Worm (Caenorhabditis elegans) whole organism, L1 larva: Measurements from ENCODE around the gene fig-1.

Experiments
- elt-2 ChIP-seq: sonication (generic microtip); optimal IDR thresholded peaks from 2 replicates; lab custom pipeline; 2016; ENCODE audit warnings: missing genetic modification characterization, mild to moderate bottlenecking, inconsistent platforms, missing compliant biosample characterization, missing genetic modification reagents
- elt-3 ChIP-seq, 6 experiments: fragments of 150-350 bp in 1 of 6; sonication (generic microtip); optimal IDR thresholded peaks; 2 replicates each; lab custom pipeline; 2017 to 2018; ENCODE audit warnings: missing biosample characterization in 6 of 6, missing genetic modification characterization in 6 of 6, inconsistent platforms in 1 of 6
- fkh-10 ChIP-seq: sonication (generic microtip); optimal IDR thresholded peaks from 2 replicates; lab custom pipeline; 2017; ENCODE audit warnings: missing biosample characterization, missing genetic modification reagents, missing genetic modification characterization
- fkh-4 ChIP-seq: sonication (generic microtip); optimal IDR thresholded peaks from 2 replicates; lab custom pipeline; 2016; ENCODE audit warnings: missing compliant biosample characterization, missing genetic modification characterization, borderline replicate concordance
- hlh-4 ChIP-seq: sonication (generic microtip); optimal IDR thresholded peaks from 2 replicates; lab custom pipeline; 2016; ENCODE audit warnings: mild to moderate bottlenecking, missing genetic modification characterization, missing compliant biosample characterization
- lin-39 ChIP-seq: fragments of 150-350 bp; optimal IDR thresholded peaks from 2 replicates; lab custom pipeline; 2014; ENCODE audit warnings: missing biosample characterization, missing genetic modification reagents, missing genetic modification characterization
- lsy-2 ChIP-seq, 2 experiments: fragments of 150-350 bp; optimal IDR thresholded peaks; 2 replicates each; lab custom pipeline; 2014; ENCODE audit warnings: missing biosample characterization in 2 of 2, missing genetic modification characterization in 2 of 2
- mdl-1 ChIP-seq, 2 experiments: fragments of 150-350 bp; optimal IDR thresholded peaks; 2 replicates each; lab custom pipeline; 2014 to 2017; ENCODE audit warnings: missing biosample characterization in 2 of 2, missing genetic modification characterization in 2 of 2, inconsistent platforms in 1 of 2
- nhr-12 ChIP-seq: sonication (generic microtip); optimal IDR thresholded peaks from 2 replicates; lab custom pipeline; 2017; ENCODE audit warnings: missing biosample characterization, missing genetic modification characterization
- nhr-237 ChIP-seq: fragments of 150-350 bp; optimal IDR thresholded peaks from 2 replicates; lab custom pipeline; 2014; ENCODE audit warnings: missing biosample characterization, missing genetic modification characterization
- nhr-47 ChIP-seq: sonication (generic microtip); optimal IDR thresholded peaks from 2 replicates; lab custom pipeline; 2016; ENCODE audit warnings: mild to moderate bottlenecking, missing genetic modification characterization, moderate library complexity, missing compliant biosample characterization
- unc-62 ChIP-seq: fragments of 150-350 bp; optimal IDR thresholded peaks from 2 replicates; lab custom pipeline; 2014; ENCODE audit warnings: missing biosample characterization, missing genetic modification reagents, missing genetic modification characterization
- unc-98 ChIP-seq: fragments of 200-800 bp; sonication (Bioruptor generic); IDR thresholded peaks from 2 replicates; pipeline ENCODE4 v1.3.6; 2022; ENCODE audit warnings: missing genetic modification characterization, missing compliant biosample characterization
- zag-1 ChIP-seq: fragments of 150-350 bp; optimal IDR thresholded peaks from 2 replicates; lab custom pipeline; 2014; ENCODE audit warnings: missing biosample characterization, missing genetic modification characterization

- TF ChIP-seq fkh-4 (no peak), lsy-2 (tag; optimal IDR thresholded peaks at IDR 0.05; lab: Kevin White, UChicago) (no peak), nhr-237 (no peak), fkh-10 (GFP tag; lab: Kevin White, UChicago) (no peak), nhr-12 (tag; lab: Kevin White, UChicago) (no peak), zag-1 (tag; lab: Kevin White, UChicago) (no peak), hlh-4 (tag; lab: Kevin White, UChicago) (no peak), unc-62 (GFP tag; lab: Kevin White, UChicago) (no peak), elt-3 (tag; optimal IDR thresholded peaks at IDR 0.05; lab: Kevin White, UChicago) (no peak), mdl-1 (tag; optimal IDR thresholded peaks at IDR 0.05; lab: Kevin White, UChicago) (no peak), lin-39 (tag; lab: Kevin White, UChicago) (no peak), nhr-47 (tag; lab: Kevin White, UChicago) (no peak), unc-98 (GFP tag; lab: Robert Waterston, UW) (no peak), elt-2 (tag; lab: Kevin White, UChicago) (no peak)
These were observed 32.2 kb upstream of the fig-1 start for ce11 chrV:11013179-11013578.
